Worm (Caenorhabditis elegans): ENCODE results near the gene wrt-4.

ce11 chrX:15782027-15782426, 25.0 kb upstream of the wrt-4 start, which contains the start of gene Y7A5A.24:
- TF ChIP-seq chd-7 (tag; optimal IDR thresholded peaks at IDR 0.05) (no peak), pha-4 (tag; optimal IDR thresholded peaks at IDR 0.05) (no peak), madf-6 (GFP tag; IDR thresholded peaks at IDR 0.05) (no peak), hlh-12 (tag; optimal IDR thresholded peaks at IDR 0.05) (no peak), nhr-120 (GFP tag; IDR thresholded peaks at IDR 0.05) (no peak), Y56A3A.18 (GFP tag; IDR thresholded peaks at IDR 0.05) (no peak), Y53G8AR.9 (GFP tag; conservative IDR thresholded peaks at IDR 0.05) (no peak), B0261.1 (tag; optimal IDR thresholded peaks at IDR 0.05) (no peak), lin-26 (GFP tag; IDR thresholded peaks at IDR 0.05) (no peak), let-526 (GFP tag; IDR thresholded peaks at IDR 0.05) (no peak), efl-1 (GFP tag; optimal IDR thresholded peaks at IDR 0.05) (no peak), dox-1 (GFP tag; IDR thresholded peaks at IDR 0.05) (no peak), ztf-26 (tag; optimal IDR thresholded peaks at IDR 0.05) (no peak), madf-10 (tag; optimal IDR thresholded peaks at IDR 0.05) (no peak)

All from whole organism, young adult.